Worm (Caenorhabditis elegans): ENCODE results near the gene C43F9.4.

ce11 chrIV:10636649-10637048 is 47.7 kb upstream of the C43F9.4 start, which contains the start of gene F56C4.1:
- no peak for TF ChIP-seq nhr-77 (tag; optimal IDR thresholded peaks at IDR 0.05)
- no peak for TF ChIP-seq unc-86 (tag; optimal IDR thresholded peaks at IDR 0.05)
- TF ChIP-seq pqm-1 (tag; optimal IDR thresholded peaks at IDR 0.05): no peak
- no peak for TF ChIP-seq nhr-11 (tag; optimal IDR thresholded peaks at IDR 0.05)
- no peak for TF ChIP-seq lin-13 (GFP tag; optimal IDR thresholded peaks at IDR 0.05)
- no peak for TF ChIP-seq ama-1 (optimal IDR thresholded peaks at IDR 0.05)
- no peak for TF ChIP-seq xbp-1 (tag; optimal IDR thresholded peaks at IDR 0.05)
- no peak for TF ChIP-seq unc-62 (GFP tag; optimal IDR thresholded peaks at IDR 0.05)
- TF ChIP-seq mdl-1 (tag; optimal IDR thresholded peaks at IDR 0.05): no peak
